Worm (Caenorhabditis elegans) whole organism, L1 larva: Measurements from ENCODE around the gene F46C3.6.

ENCODE experiments used
- C16A3.4 ChIP-seq: fragments of 150-350 bp; optimal IDR thresholded peaks from 2 replicates; lab custom pipeline; 2014; ENCODE audit warnings: missing biosample characterization, missing genetic modification characterization
- C34B4.2 ChIP-seq: sonication (generic microtip); optimal IDR thresholded peaks from 2 replicates; lab custom pipeline; 2017; ENCODE audit warnings: mild to moderate bottlenecking, missing genetic modification characterization, missing compliant biosample characterization
- aha-1 ChIP-seq: fragments of 150-350 bp; optimal IDR thresholded peaks from 2 replicates; lab custom pipeline; 2014; ENCODE audit warnings: missing biosample characterization, missing genetic modification characterization
- ceh-82 ChIP-seq, 3 experiments: fragments of 150-350 bp in 1 of 3; sonication (generic microtip) in 2 of 3; optimal IDR thresholded peaks; 2 replicates each; lab custom pipeline; 2014 to 2017; ENCODE audit warnings: missing biosample characterization in 3 of 3, missing genetic modification characterization in 3 of 3
- ceh-88 ChIP-seq: fragments of 200-800 bp; sonication (Bioruptor generic); IDR thresholded peaks from 2 replicates; pipeline ENCODE4 v1.3.6; 2022; ENCODE audit warnings: missing genetic modification characterization, missing compliant biosample characterization
- ceh-90 ChIP-seq: sonication (generic microtip); optimal IDR thresholded peaks from 2 replicates; lab custom pipeline; 2016; ENCODE audit warnings: missing genetic modification characterization, missing compliant biosample characterization
- dsc-1 ChIP-seq: sonication (generic microtip); optimal IDR thresholded peaks from 2 replicates; lab custom pipeline; 2016; ENCODE audit warnings: mild to moderate bottlenecking, missing genetic modification characterization, missing compliant biosample characterization
- efl-1 ChIP-seq, 4 experiments: fragments of 150-350 bp; optimal IDR thresholded peaks in 3 of 4; peaks in 1 of 4; 1 replicate in 1 of 4; 2 replicates in 3 of 4; lab custom pipeline; 2014; ENCODE audit warnings: missing biosample characterization in 2 of 4, missing genetic modification characterization in 2 of 4, missing genetic modification reagents in 2 of 4
- egl-27 ChIP-seq, 2 experiments: fragments of 150-350 bp in 1 of 2; sonication (generic microtip); optimal IDR thresholded peaks; 3 replicates each; lab custom pipeline; 2017 to 2018; ENCODE audit warnings: missing biosample characterization in 2 of 2, missing genetic modification characterization in 2 of 2, missing genetic modification reagents in 2 of 2
- elt-2 ChIP-seq: sonication (generic microtip); optimal IDR thresholded peaks from 2 replicates; lab custom pipeline; 2016; ENCODE audit warnings: missing genetic modification characterization, mild to moderate bottlenecking, inconsistent platforms, missing compliant biosample characterization, missing genetic modification reagents
- elt-3 ChIP-seq, 6 experiments: fragments of 150-350 bp in 1 of 6; sonication (generic microtip); optimal IDR thresholded peaks; 2 replicates each; lab custom pipeline; 2017 to 2018; ENCODE audit warnings: missing biosample characterization in 6 of 6, missing genetic modification characterization in 6 of 6, inconsistent platforms in 1 of 6
- fkh-8 ChIP-seq: sonication (generic microtip); optimal IDR thresholded peaks from 2 replicates; lab custom pipeline; 2016; ENCODE audit warnings: mild to moderate bottlenecking, missing genetic modification characterization, missing compliant biosample characterization
- fos-1 ChIP-seq: fragments of 150-350 bp; optimal IDR thresholded peaks from 2 replicates; lab custom pipeline; 2014; ENCODE audit warnings: missing biosample characterization, missing genetic modification characterization
- isw-1 ChIP-seq: fragments of 200-800 bp; sonication (Bioruptor generic); IDR thresholded peaks from 2 replicates; pipeline ENCODE4 v1.3.6; 2022; ENCODE audit warnings: missing genetic modification characterization, missing compliant biosample characterization
- jun-1 ChIP-seq: fragments of 150-350 bp; optimal IDR thresholded peaks from 2 replicates; lab custom pipeline; 2014; ENCODE audit warnings: missing biosample characterization, missing genetic modification reagents, missing genetic modification characterization
- lin-14 ChIP-seq: fragments of 200-800 bp; sonication (Bioruptor generic); optimal IDR thresholded peaks from 2 replicates; lab custom pipeline; 2018; ENCODE audit warnings: mild to moderate bottlenecking, missing genetic modification characterization, moderate library complexity, missing compliant biosample characterization
- lin-35 ChIP-seq, 2 experiments: fragments of 150-350 bp; optimal IDR thresholded peaks; 2 replicates each; lab custom pipeline; 2014; ENCODE audit warnings: missing biosample characterization in 2 of 2, missing genetic modification characterization in 2 of 2, missing genetic modification reagents in 2 of 2
- lin-39 ChIP-seq: fragments of 150-350 bp; optimal IDR thresholded peaks from 2 replicates; lab custom pipeline; 2014; ENCODE audit warnings: missing biosample characterization, missing genetic modification reagents, missing genetic modification characterization
- lsy-2 ChIP-seq, 2 experiments: fragments of 150-350 bp; optimal IDR thresholded peaks; 2 replicates each; lab custom pipeline; 2014; ENCODE audit warnings: missing biosample characterization in 2 of 2, missing genetic modification characterization in 2 of 2
- mab-9 ChIP-seq: fragments of 200-800 bp; sonication (Bioruptor generic); IDR thresholded peaks from 2 replicates; pipeline ENCODE4 v1.3.6; 2022; ENCODE audit warnings: missing genetic modification reagents, missing genetic modification characterization, missing compliant biosample characterization
- mdl-1 ChIP-seq, 2 experiments: fragments of 150-350 bp; optimal IDR thresholded peaks; 2 replicates each; lab custom pipeline; 2014 to 2017; ENCODE audit warnings: missing biosample characterization in 2 of 2, missing genetic modification characterization in 2 of 2, inconsistent platforms in 1 of 2
- mep-1 ChIP-seq: fragments of 150-350 bp; optimal IDR thresholded peaks from 2 replicates; lab custom pipeline; 2014; ENCODE audit warnings: missing biosample characterization, missing genetic modification characterization
- nhr-11 ChIP-seq: fragments of 150-350 bp; optimal IDR thresholded peaks from 2 replicates; lab custom pipeline; 2014; ENCODE audit warnings: missing biosample characterization, missing genetic modification characterization
- nhr-12 ChIP-seq: sonication (generic microtip); optimal IDR thresholded peaks from 2 replicates; lab custom pipeline; 2017; ENCODE audit warnings: missing biosample characterization, missing genetic modification characterization
- nhr-19 ChIP-seq: fragments of 200-800 bp; sonication (Bioruptor generic); conservative IDR thresholded peaks from 2 replicates; pipeline ENCODE4 v1.3.6; 2022; ENCODE audit warnings: missing genetic modification characterization, missing compliant biosample characterization
- nhr-47 ChIP-seq: sonication (generic microtip); optimal IDR thresholded peaks from 2 replicates; lab custom pipeline; 2016; ENCODE audit warnings: mild to moderate bottlenecking, missing genetic modification characterization, moderate library complexity, missing compliant biosample characterization
- nhr-71 ChIP-seq: sonication (generic microtip); optimal IDR thresholded peaks from 2 replicates; lab custom pipeline; 2016; ENCODE audit warnings: mild to moderate bottlenecking, missing genetic modification characterization, moderate library complexity, missing compliant biosample characterization
- nhr-77 ChIP-seq: fragments of 150-350 bp; optimal IDR thresholded peaks from 2 replicates; lab custom pipeline; 2014; ENCODE audit warnings: missing biosample characterization, missing genetic modification characterization
- nhr-85 ChIP-seq: sonication (generic microtip); peaks from one replicate; lab custom pipeline; 2016; ENCODE audit warnings: missing genetic modification characterization, inconsistent platforms, missing compliant biosample characterization
- pag-3 ChIP-seq: sonication (generic microtip); optimal IDR thresholded peaks from 2 replicates; lab custom pipeline; 2017; ENCODE audit warnings: missing genetic modification characterization, mild to moderate bottlenecking, missing compliant biosample characterization, antibody characterized with exemption, borderline replicate concordance; ENCODE audit not compliant: insufficient read depth
- pqm-1 ChIP-seq: sonication (generic microtip); optimal IDR thresholded peaks from 3 replicates; lab custom pipeline; 2017; ENCODE audit warnings: missing biosample characterization, missing genetic modification characterization
- rnt-1 ChIP-seq: sonication (generic microtip); optimal IDR thresholded peaks from 2 replicates; lab custom pipeline; 2016; ENCODE audit warnings: mild to moderate bottlenecking, missing genetic modification characterization, moderate library complexity, missing compliant biosample characterization
- snu-23 ChIP-seq: sonication (generic microtip); optimal IDR thresholded peaks from 2 replicates; lab custom pipeline; 2016; ENCODE audit warnings: missing genetic modification characterization, missing compliant biosample characterization
- sox-4 ChIP-seq: sonication (generic microtip); optimal IDR thresholded peaks from 2 replicates; lab custom pipeline; 2016; ENCODE audit warnings: missing genetic modification characterization, missing compliant biosample characterization
- sup-37 ChIP-seq: fragments of 200-800 bp; sonication (Bioruptor generic); optimal IDR thresholded peaks from 2 replicates; lab custom pipeline; 2018; ENCODE audit warnings: mild to moderate bottlenecking, missing genetic modification characterization, missing compliant biosample characterization
- unc-130 ChIP-seq: fragments of 150-350 bp; optimal IDR thresholded peaks from 2 replicates; lab custom pipeline; 2017; ENCODE audit warnings: missing biosample characterization, missing genetic modification characterization, inconsistent platforms
- unc-30 ChIP-seq: sonication (generic microtip); optimal IDR thresholded peaks from 2 replicates; lab custom pipeline; 2017; ENCODE audit warnings: missing biosample characterization, missing genetic modification characterization
- unc-98 ChIP-seq: fragments of 200-800 bp; sonication (Bioruptor generic); IDR thresholded peaks from 2 replicates; pipeline ENCODE4 v1.3.6; 2022; ENCODE audit warnings: missing genetic modification characterization, missing compliant biosample characterization
- xbp-1 ChIP-seq: sonication (generic microtip); optimal IDR thresholded peaks from 2 replicates; lab custom pipeline; 2016; ENCODE audit warnings: missing genetic modification characterization, missing compliant biosample characterization
- zag-1 ChIP-seq: fragments of 150-350 bp; optimal IDR thresholded peaks from 2 replicates; lab custom pipeline; 2014; ENCODE audit warnings: missing biosample characterization, missing genetic modification characterization
- zip-4 ChIP-seq: fragments of 200-800 bp; sonication (Bioruptor generic); optimal IDR thresholded peaks from 2 replicates; lab custom pipeline; 2018; ENCODE audit warnings: mild to moderate bottlenecking, missing genetic modification characterization, moderate library complexity, missing compliant biosample characterization

The F46C3.6 gene

ce11 chrX:11465215-11465614 lies 45.3 kb upstream of the F46C3.6 start, which contains the start of gene lin-14 (continued):
- peak; percentile 61; the same call in 1 of the 2 replicates for TF ChIP-seq nhr-19
- TF ChIP-seq ceh-82 (tag; optimal IDR thresholded peaks at IDR 0.05; lab: Kevin White, UChicago), result peak; percentile 14 to 64 (median 58)
- TF ChIP-seq nhr-85 (tag; lab: Kevin White, UChicago), result peak; percentile 91
- TF ChIP-seq unc-98, result no peak
- no peak; the same call in 1 of the 2 replicates for TF ChIP-seq ceh-88
- TF ChIP-seq nhr-77 (tag; lab: Kevin White, UChicago), result peak; percentile 67
- peak in 2 of 6 experiments; percentile 57 to 68 for TF ChIP-seq elt-3 (tag; optimal IDR thresholded peaks at IDR 0.05; lab: Kevin White, UChicago)
- TF ChIP-seq lsy-2 (tag; optimal IDR thresholded peaks at IDR 0.05; lab: Kevin White, UChicago), result peak; percentile 35 to 67
- peak; percentile 51 for TF ChIP-seq rnt-1 (tag; lab: Kevin White, UChicago)
- no peak for TF ChIP-seq pqm-1 (tag; lab: Kevin White, UChicago)
- no peak for TF ChIP-seq C34B4.2 (tag; lab: Kevin White, UChicago)
- no peak for TF ChIP-seq zip-4 (GFP tag; lab: Kevin White, UChicago)
- peak; percentile 99 for TF ChIP-seq lin-14 (GFP tag; lab: Kevin White, UChicago)
- TF ChIP-seq fos-1 (tag; lab: Kevin White, UChicago), result peak; percentile 36
- TF ChIP-seq nhr-47, result peak; percentile 66
- peak; percentile 60 for TF ChIP-seq jun-1 (tag; lab: Kevin White, UChicago)
- TF ChIP-seq nhr-71 (tag; lab: Kevin White, UChicago), result peak; percentile 86
- TF ChIP-seq fkh-8 (tag; lab: Kevin White, UChicago), result peak; percentile 50
- TF ChIP-seq lin-39, result no peak
- peak; percentile 62 for TF ChIP-seq C16A3.4 (tag; lab: Kevin White, UChicago)
- peak; percentile 3 for TF ChIP-seq sup-37 (GFP tag; lab: Kevin White, UChicago)
- TF ChIP-seq pag-3 (tag; lab: Kevin White, UChicago), result peak; percentile 38
- no peak for TF ChIP-seq aha-1
- TF ChIP-seq nhr-11 (tag; lab: Kevin White, UChicago), result no peak
- TF ChIP-seq efl-1 (optimal IDR thresholded peaks at IDR 0.05; lab: Kevin White, UChicago), result peak; percentile 25 to 68
- peak in 1 of 2 experiments; percentile 94 for TF ChIP-seq efl-1 (GFP tag; optimal IDR thresholded peaks at IDR 0.05 in 1 of 2; lab: Kevin White, UChicago)
- peak in 1 of 2 experiments; percentile 62 for TF ChIP-seq egl-27 (tag; optimal IDR thresholded peaks at IDR 0.05; lab: Kevin White, UChicago)
- TF ChIP-seq mdl-1 (tag; optimal IDR thresholded peaks at IDR 0.05; lab: Kevin White, UChicago), result peak in 1 of 2 experiments; percentile 64

ce11 chrX:11464271-11465103 lies 44.6 kb upstream of the F46C3.6 start:
- TF ChIP-seq lsy-2 (tag; optimal IDR thresholded peaks at IDR 0.05; lab: Kevin White, UChicago) (peak; percentile 23 to 42), nhr-71 (tag; lab: Kevin White, UChicago) (peak; percentile 69), ceh-90 (no peak), mdl-1 (tag; optimal IDR thresholded peaks at IDR 0.05; lab: Kevin White, UChicago) (peak in 1 of 2 experiments; percentile 58), dsc-1 (tag; lab: Kevin White, UChicago) (peak; percentile 63), sox-4 (tag; lab: Kevin White, UChicago) (no peak), lin-35 (GFP tag; optimal IDR thresholded peaks at IDR 0.05; lab: Kevin White, UChicago) (peak; percentile 2 to 4), elt-2 (tag; lab: Kevin White, UChicago) (peak; percentile 88), nhr-12 (tag; lab: Kevin White, UChicago) (no peak), nhr-19 (peak; percentile 26; the same call in 1 of the 2 replicates), unc-30 (tag; lab: Kevin White, UChicago) (no peak), xbp-1 (tag; lab: Kevin White, UChicago) (no peak), mab-9 (GFP tag; lab: Robert Waterston, UW) (0 out of 2 replicates have a peak, but pooled peaks have one; percentile 29), isw-1 (GFP tag; lab: Robert Waterston, UW) (no peak), mep-1 (tag; lab: Kevin White, UChicago) (peak; percentile 14), lin-14 (GFP tag; lab: Kevin White, UChicago) (peak; percentile 88), rnt-1 (tag; lab: Kevin White, UChicago) (peak; percentile 62), unc-130 (tag; lab: Kevin White, UChicago) (peak; percentile 36), ceh-82 (tag; optimal IDR thresholded peaks at IDR 0.05; lab: Kevin White, UChicago) (peak in 1 of 3 experiments; percentile 1), snu-23 (GFP tag; lab: Kevin White, UChicago) (peak; percentile 41), zag-1 (tag; lab: Kevin White, UChicago) (peak; percentile 21)
